Worm (Caenorhabditis elegans): Measurements from ENCODE around the gene atf-6.

- no peak for TF ChIP-seq aly-1 (tag; optimal IDR thresholded peaks at IDR 0.05)
- no peak for TF ChIP-seq flt-1 (GFP tag; IDR thresholded peaks at IDR 0.05)
- TF ChIP-seq scrt-1 (GFP tag; IDR thresholded peaks at IDR 0.05) = no peak
- TF ChIP-seq ama-1 (optimal IDR thresholded peaks at IDR 0.05) = no peak
- no peak for TF ChIP-seq ceh-36 (tag; optimal IDR thresholded peaks at IDR 0.05)
- no peak for TF ChIP-seq hmbx-1 (tag; optimal IDR thresholded peaks at IDR 0.05)
- TF ChIP-seq hmg-4 (GFP tag; optimal IDR thresholded peaks at IDR 0.05) = no peak
- TF ChIP-seq hnd-1 (tag; optimal IDR thresholded peaks at IDR 0.05) = no peak
- TF ChIP-seq tra-4 (tag; optimal IDR thresholded peaks at IDR 0.05) = no peak
- no peak for TF ChIP-seq B0310.2 (tag; optimal IDR thresholded peaks at IDR 0.05)
- TF ChIP-seq pes-1 (GFP tag; IDR thresholded peaks at IDR 0.05) = no peak
- TF ChIP-seq ets-7 (tag; optimal IDR thresholded peaks at IDR 0.05) = no peak
- TF ChIP-seq sea-1 (GFP tag; conservative IDR thresholded peaks at IDR 0.05) = no peak
- TF ChIP-seq tbx-37 (GFP tag; conservative IDR thresholded peaks at IDR 0.05) = no peak
Observed at ce11 chrX:12444423-12444822, 36.3 kb upstream of the atf-6 start.
